Worm (Caenorhabditis elegans) whole organism, L1 larva: ENCODE data around the gene prx-10.

Experiments used
- ama-1 ChIP-seq: fragments of 150-350 bp; optimal IDR thresholded peaks from 2 replicates; lab custom pipeline; 2014
- ceh-82 ChIP-seq, 3 experiments: fragments of 150-350 bp in 1 of 3; sonication (generic microtip) in 2 of 3; optimal IDR thresholded peaks; 2 replicates each; lab custom pipeline; 2014 to 2017; ENCODE audit warnings: missing biosample characterization in 3 of 3, missing genetic modification characterization in 3 of 3
- ces-1 ChIP-seq: fragments of 150-350 bp; optimal IDR thresholded peaks from 2 replicates; lab custom pipeline; 2014; ENCODE audit warnings: missing biosample characterization, missing genetic modification reagents, missing genetic modification characterization
- dsc-1 ChIP-seq: sonication (generic microtip); optimal IDR thresholded peaks from 2 replicates; lab custom pipeline; 2016; ENCODE audit warnings: mild to moderate bottlenecking, missing genetic modification characterization, missing compliant biosample characterization
- egl-27 ChIP-seq, 2 experiments: fragments of 150-350 bp in 1 of 2; sonication (generic microtip); optimal IDR thresholded peaks; 3 replicates each; lab custom pipeline; 2017 to 2018; ENCODE audit warnings: missing biosample characterization in 2 of 2, missing genetic modification characterization in 2 of 2, missing genetic modification reagents in 2 of 2
- elt-2 ChIP-seq: sonication (generic microtip); optimal IDR thresholded peaks from 2 replicates; lab custom pipeline; 2016; ENCODE audit warnings: missing genetic modification characterization, mild to moderate bottlenecking, inconsistent platforms, missing compliant biosample characterization, missing genetic modification reagents
- elt-3 ChIP-seq, 6 experiments: fragments of 150-350 bp in 1 of 6; sonication (generic microtip); optimal IDR thresholded peaks; 2 replicates each; lab custom pipeline; 2017 to 2018; ENCODE audit warnings: missing biosample characterization in 6 of 6, missing genetic modification characterization in 6 of 6, inconsistent platforms in 1 of 6
- lin-13 ChIP-seq: fragments of 150-350 bp; optimal IDR thresholded peaks from 2 replicates; lab custom pipeline; 2014; ENCODE audit warnings: missing biosample characterization, missing genetic modification reagents, missing genetic modification characterization
- lin-39 ChIP-seq: fragments of 150-350 bp; optimal IDR thresholded peaks from 2 replicates; lab custom pipeline; 2014; ENCODE audit warnings: missing biosample characterization, missing genetic modification reagents, missing genetic modification characterization
- nhr-11 ChIP-seq: fragments of 150-350 bp; optimal IDR thresholded peaks from 2 replicates; lab custom pipeline; 2014; ENCODE audit warnings: missing biosample characterization, missing genetic modification characterization
- nhr-237 ChIP-seq: fragments of 150-350 bp; optimal IDR thresholded peaks from 2 replicates; lab custom pipeline; 2014; ENCODE audit warnings: missing biosample characterization, missing genetic modification characterization
- nhr-76 ChIP-seq: sonication (generic microtip); optimal IDR thresholded peaks from 2 replicates; lab custom pipeline; 2017; ENCODE audit warnings: missing biosample characterization, missing genetic modification characterization
- unc-62 ChIP-seq: fragments of 150-350 bp; optimal IDR thresholded peaks from 2 replicates; lab custom pipeline; 2014; ENCODE audit warnings: missing biosample characterization, missing genetic modification reagents, missing genetic modification characterization

DNA sequence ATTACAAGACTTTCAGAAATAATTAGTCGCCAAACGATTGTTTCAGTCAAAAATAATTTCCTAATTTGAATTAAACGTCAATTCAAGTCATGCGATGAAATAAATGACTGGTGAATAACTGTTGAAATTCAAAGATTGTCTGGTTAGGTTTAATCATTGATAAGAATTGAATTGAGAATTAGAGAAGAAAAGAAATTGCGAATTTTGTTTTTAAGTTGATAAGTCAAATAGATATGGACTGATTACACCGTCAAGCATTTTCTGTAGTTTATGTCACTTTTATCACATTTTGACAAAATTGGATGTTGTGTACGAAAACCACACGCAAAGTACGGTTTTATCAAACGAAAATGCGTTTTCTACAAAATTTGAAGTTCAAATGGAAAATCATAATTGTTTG is 34.9 kb upstream of the prx-10 start:
- TF ChIP-seq lin-13 (GFP tag; lab: Kevin White, UChicago) (no peak), ama-1 (lab: Kevin White, UChicago) (no peak), nhr-76 (no peak), elt-3 (tag; optimal IDR thresholded peaks at IDR 0.05; lab: Kevin White, UChicago) (peak in 5 of 6 experiments; percentile 75 to 95 (median 83)), nhr-11 (no peak), dsc-1 (tag; lab: Kevin White, UChicago) (no peak), egl-27 (tag; optimal IDR thresholded peaks at IDR 0.05; lab: Kevin White, UChicago) (no peak), nhr-237 (tag; lab: Kevin White, UChicago) (no peak), lin-39 (no peak), ces-1 (GFP tag; lab: Kevin White, UChicago) (no peak), ceh-82 (tag; optimal IDR thresholded peaks at IDR 0.05; lab: Kevin White, UChicago) (no peak), unc-62 (no peak), elt-2 (peak; percentile 93)
